Worm (Caenorhabditis elegans) whole organism, early embryonic: ENCODE results near the gene B0554.4.

Experiments used
- B0310.2 ChIP-seq: sonication (generic microtip); optimal IDR thresholded peaks from 2 replicates; lab custom pipeline; 2016; ENCODE audit warnings: mild to moderate bottlenecking, missing genetic modification characterization, missing compliant biosample characterization
- F13C5.2 ChIP-seq: sonication (generic microtip); optimal IDR thresholded peaks from 2 replicates; lab custom pipeline; 2017; ENCODE audit warnings: mild to moderate bottlenecking, missing genetic modification characterization, inconsistent platforms, missing compliant biosample characterization
- aly-1 ChIP-seq: sonication (generic microtip); optimal IDR thresholded peaks from 2 replicates; lab custom pipeline; 2016; ENCODE audit warnings: missing genetic modification characterization, missing compliant biosample characterization
- ama-1 ChIP-seq: fragments of 150-350 bp; optimal IDR thresholded peaks from 2 replicates; lab custom pipeline; 2014
- ceh-13 ChIP-seq: fragments of 200-800 bp; sonication (Bioruptor generic); optimal IDR thresholded peaks from 2 replicates; lab custom pipeline; 2018; ENCODE audit warnings: mild to moderate bottlenecking, missing genetic modification characterization, missing compliant biosample characterization
- ceh-36 ChIP-seq: sonication (generic microtip); optimal IDR thresholded peaks from 2 replicates; lab custom pipeline; 2016; ENCODE audit warnings: missing genetic modification characterization, inconsistent platforms, missing compliant biosample characterization
- ets-7 ChIP-seq: sonication (generic microtip); optimal IDR thresholded peaks from 2 replicates; lab custom pipeline; 2016; ENCODE audit warnings: missing genotype, missing genetic modification characterization, missing compliant biosample characterization
- flt-1 ChIP-seq: fragments of 200-800 bp; sonication (Bioruptor generic); IDR thresholded peaks from 2 replicates; pipeline ENCODE4 v1.3.6; 2022; ENCODE audit warnings: missing genetic modification characterization, missing compliant biosample characterization
- hmbx-1 ChIP-seq: sonication (generic microtip); optimal IDR thresholded peaks from 2 replicates; lab custom pipeline; 2016; ENCODE audit warnings: mild to moderate bottlenecking, missing genetic modification characterization, missing compliant biosample characterization
- hmg-4 ChIP-seq: fragments of 200-800 bp; sonication (Bioruptor generic); optimal IDR thresholded peaks from 2 replicates; lab custom pipeline; 2018; ENCODE audit warnings: mild to moderate bottlenecking, missing genetic modification characterization, missing compliant biosample characterization
- hnd-1 ChIP-seq: sonication (generic microtip); optimal IDR thresholded peaks from 2 replicates; lab custom pipeline; 2016; ENCODE audit warnings: missing genetic modification characterization, missing compliant biosample characterization
- pes-1 ChIP-seq: fragments of 200-800 bp; sonication (Bioruptor generic); IDR thresholded peaks from 2 replicates; pipeline ENCODE4 v1.3.6; 2022; ENCODE audit warnings: missing genetic modification reagents, missing genetic modification characterization, missing compliant biosample characterization
- scrt-1 ChIP-seq: fragments of 200-800 bp; sonication (Bioruptor generic); IDR thresholded peaks from 2 replicates; pipeline ENCODE4 v1.3.6; 2022; ENCODE audit warnings: missing genetic modification characterization, missing compliant biosample characterization
- sea-1 ChIP-seq: fragments of 200-800 bp; sonication (Bioruptor generic); conservative IDR thresholded peaks from 2 replicates; pipeline ENCODE4 v1.3.6; 2022; ENCODE audit warnings: missing genetic modification characterization, missing compliant biosample characterization
- tbx-11 ChIP-seq: fragments of 200-800 bp; sonication (Bioruptor generic); IDR thresholded peaks from 2 replicates; pipeline ENCODE4 v1.3.6; 2022; ENCODE audit warnings: missing genetic modification characterization, missing compliant biosample characterization
- tbx-37 ChIP-seq: fragments of 200-800 bp; sonication (Bioruptor generic); conservative IDR thresholded peaks from 2 replicates; pipeline ENCODE4 v1.3.6; 2022; ENCODE audit warnings: missing genetic modification reagents, missing genetic modification characterization, missing compliant biosample characterization
- tra-4 ChIP-seq: sonication (generic microtip); optimal IDR thresholded peaks from 2 replicates; lab custom pipeline; 2017; ENCODE audit warnings: missing genetic modification characterization, missing compliant biosample characterization

B0554.4 gene

DNA sequence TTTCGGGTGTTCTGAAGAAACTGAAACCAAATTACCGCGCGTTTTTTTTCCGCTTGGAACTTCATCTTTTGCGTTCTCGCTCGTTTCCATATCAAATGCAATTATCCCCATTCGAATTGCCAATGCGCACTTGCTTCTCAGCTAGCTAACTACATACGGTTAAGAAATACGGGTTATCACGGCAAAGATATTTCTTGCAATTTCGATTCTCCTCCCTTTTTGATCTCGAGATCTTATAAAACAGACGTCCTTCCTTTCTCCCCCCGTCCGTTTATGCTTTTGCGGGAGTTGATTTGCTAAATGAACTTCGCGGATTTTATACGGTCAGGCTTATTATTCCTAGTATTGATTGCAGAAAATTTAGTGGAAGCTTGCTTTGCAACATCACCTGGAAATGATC is at the start of gene B0554.4:
B0554.4 (plus strand) TSS at position 301 of the 400 bp plus-strand sequence.
- TF ChIP-seq ets-7 (tag; lab: Kevin White, UChicago) (no peak), F13C5.2 (no peak), flt-1 (GFP tag; lab: Robert Waterston, UW) (no peak), tbx-11 (no peak), ceh-36 (tag; lab: Kevin White, UChicago) (no peak), B0310.2 (tag; lab: Kevin White, UChicago) (no peak), aly-1 (tag; lab: Kevin White, UChicago) (no peak), tra-4 (tag; lab: Kevin White, UChicago) (no peak), sea-1 (GFP tag; lab: Robert Waterston, UW) (no peak)

DNA sequence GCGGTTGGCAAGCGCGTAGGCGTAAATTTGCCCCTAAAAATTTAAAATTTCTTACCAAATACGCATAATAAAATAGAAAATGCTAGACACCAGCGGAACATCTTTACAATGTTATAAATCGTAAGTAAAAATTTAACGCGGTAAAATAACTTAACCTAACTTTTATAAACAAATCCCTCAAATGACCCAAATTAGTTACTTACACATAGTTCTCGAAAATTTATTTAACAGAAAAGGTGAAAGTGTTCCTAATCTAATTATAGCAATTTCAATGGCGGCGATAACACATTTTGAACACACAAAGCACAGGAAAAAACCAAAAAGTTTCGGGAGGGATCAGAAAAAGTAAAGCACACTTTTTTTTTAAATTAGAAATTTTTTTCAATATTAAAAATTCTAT is 48.8 kb upstream of the B0554.4 start, which contains the start of gene mltn-8:
mltn-8 (minus strand) TSS at position 101 of the 400 bp plus-strand sequence.
- TF ChIP-seq tbx-11: no peak

DNA sequence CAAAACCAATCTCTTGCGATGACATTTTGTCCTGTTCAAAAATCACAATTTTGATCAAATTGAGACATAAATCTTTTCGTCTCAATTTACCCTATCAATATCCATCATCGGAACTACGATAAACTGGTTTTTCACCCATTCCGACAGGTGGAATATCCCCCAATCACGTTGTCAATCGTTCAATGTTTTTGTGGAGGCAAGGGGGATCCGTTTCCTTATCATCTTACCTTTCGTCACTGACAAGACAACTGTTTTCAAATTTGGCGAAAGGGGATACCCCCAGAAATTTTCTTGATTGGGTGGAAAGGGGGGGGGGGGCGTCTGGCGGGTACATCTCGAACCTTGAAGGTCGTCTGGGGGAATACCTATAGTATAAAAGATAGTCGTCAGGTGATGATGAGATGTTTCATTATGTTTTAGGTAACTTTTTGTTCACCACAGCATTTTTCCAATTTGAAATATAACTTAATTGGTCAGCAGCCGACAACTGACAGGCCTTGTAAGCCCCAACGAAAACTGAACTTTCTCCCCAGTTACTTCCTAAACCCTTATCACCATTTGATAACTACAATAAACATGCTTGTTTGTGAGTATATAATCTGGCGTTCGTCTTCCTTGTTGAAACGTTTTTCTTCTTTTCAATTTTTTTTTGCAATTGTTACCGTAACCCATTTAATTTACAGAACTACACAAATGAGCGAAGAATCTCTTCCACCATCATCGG is 47.6 kb upstream of the B0554.4 start, which contains the start of gene ZK6.8:
ZK6.8 (plus strand) TSS at position 682 of the 724 bp plus-strand sequence.
- TF ChIP-seq hnd-1 (tag; lab: Kevin White, UChicago) (no peak), ets-7 (tag; lab: Kevin White, UChicago) (no peak), sea-1 (GFP tag; lab: Robert Waterston, UW) (no peak)

DNA sequence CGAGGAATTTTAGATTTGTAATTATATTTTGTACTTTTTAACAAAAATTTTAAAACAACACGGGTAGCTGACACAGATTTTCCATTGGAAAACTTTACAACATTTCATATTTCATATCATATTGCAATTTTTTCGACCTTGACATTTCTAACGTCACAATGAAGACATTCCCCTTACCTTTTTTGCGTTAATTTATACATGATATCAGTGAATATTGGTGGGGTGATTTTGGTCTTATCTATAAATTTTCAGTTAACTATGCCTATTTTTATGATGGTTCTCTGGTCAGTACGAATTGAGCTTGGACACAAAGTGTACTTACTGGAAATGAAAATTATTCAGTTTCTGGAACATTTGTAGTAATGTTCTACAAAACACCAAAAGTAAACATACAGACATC is 44.4 kb upstream of the B0554.4 start:
- TF ChIP-seq ceh-13 (GFP tag; lab: Kevin White, UChicago) (no peak), F13C5.2 (no peak), flt-1 (GFP tag; lab: Robert Waterston, UW) (no peak), ceh-36 (tag; lab: Kevin White, UChicago) (no peak), tbx-37 (no peak), ets-7 (tag; lab: Kevin White, UChicago) (no peak), ama-1 (lab: Kevin White, UChicago) (no peak), hmg-4 (GFP tag; lab: Kevin White, UChicago) (no peak), hmbx-1 (tag; lab: Kevin White, UChicago) (no peak)

DNA sequence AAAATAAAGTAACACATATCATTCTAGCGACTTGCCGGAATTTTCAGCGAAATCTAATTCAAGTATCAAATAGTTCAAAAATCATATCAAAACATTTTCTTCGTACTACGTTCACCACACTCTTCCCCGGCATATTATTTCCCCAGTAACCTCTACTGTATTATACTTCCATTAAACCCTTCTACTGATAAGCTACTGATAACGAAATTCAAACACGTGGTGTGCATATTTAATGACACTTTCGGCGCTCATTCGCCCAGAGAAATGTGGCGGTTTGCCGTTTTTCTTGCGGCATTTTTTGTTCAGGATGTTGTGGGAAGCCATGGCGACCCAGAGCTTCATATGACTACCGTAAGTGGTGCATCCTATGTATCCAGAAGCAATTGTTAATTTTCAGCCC is 43.5 kb upstream of the B0554.4 start, which contains the start of gene lipl-5:
lipl-5 (plus strand) TSS at position 259 of the 400 bp plus-strand sequence.
- TF ChIP-seq hnd-1 (tag; lab: Kevin White, UChicago): no peak
- no peak for TF ChIP-seq ama-1 (lab: Kevin White, UChicago)
- no peak for TF ChIP-seq flt-1 (GFP tag; lab: Robert Waterston, UW)
- TF ChIP-seq pes-1 (GFP tag; lab: Robert Waterston, UW): no peak
- no peak for TF ChIP-seq hmg-4 (GFP tag; lab: Kevin White, UChicago)
- TF ChIP-seq hmbx-1 (tag; lab: Kevin White, UChicago): no peak
- no peak for TF ChIP-seq aly-1 (tag; lab: Kevin White, UChicago)
- TF ChIP-seq sea-1 (GFP tag; lab: Robert Waterston, UW): no peak
- no peak for TF ChIP-seq B0310.2 (tag; lab: Kevin White, UChicago)
- TF ChIP-seq scrt-1 (GFP tag; lab: Robert Waterston, UW): no peak
- no peak for TF ChIP-seq ceh-13 (GFP tag; lab: Kevin White, UChicago)
- TF ChIP-seq tra-4 (tag; lab: Kevin White, UChicago): no peak
- no peak for TF ChIP-seq tbx-11
- no peak for TF ChIP-seq ceh-36 (tag; lab: Kevin White, UChicago)
- no peak for TF ChIP-seq ets-7 (tag; lab: Kevin White, UChicago)
- TF ChIP-seq F13C5.2: no peak
- no peak for TF ChIP-seq tbx-37

DNA sequence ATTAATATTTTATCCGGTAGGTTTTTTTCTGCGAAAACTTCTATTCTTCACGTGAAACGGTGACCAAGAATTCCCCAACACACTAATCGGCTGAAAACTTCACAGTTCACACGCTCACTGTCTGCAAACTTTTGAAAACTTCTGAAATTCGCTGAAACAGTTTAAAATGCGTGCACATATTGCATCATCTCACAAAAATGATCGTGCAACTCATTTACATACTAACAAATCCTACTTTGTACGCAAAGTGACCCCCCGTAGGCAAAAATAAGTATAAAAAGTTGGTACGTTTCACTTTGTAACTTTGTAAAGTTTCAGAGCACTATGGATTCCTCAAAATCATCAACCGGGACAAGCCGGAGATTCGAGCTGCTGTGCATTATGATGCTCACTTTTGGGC is 40.5 kb upstream of the B0554.4 start, which contains the start of gene ZK6.6:
ZK6.6 (plus strand) TSS at position 301 of the 400 bp plus-strand sequence.
- TF ChIP-seq hmbx-1 (tag; lab: Kevin White, UChicago): no peak
- no peak for TF ChIP-seq pes-1 (GFP tag; lab: Robert Waterston, UW)
- no peak for TF ChIP-seq ets-7 (tag; lab: Kevin White, UChicago)
- no peak for TF ChIP-seq scrt-1 (GFP tag; lab: Robert Waterston, UW)
- TF ChIP-seq tbx-37: no peak
- no peak for TF ChIP-seq B0310.2 (tag; lab: Kevin White, UChicago)
- no peak for TF ChIP-seq hnd-1 (tag; lab: Kevin White, UChicago)
- no peak for TF ChIP-seq aly-1 (tag; lab: Kevin White, UChicago)
- no peak for TF ChIP-seq hmg-4 (GFP tag; lab: Kevin White, UChicago)
- TF ChIP-seq F13C5.2: no peak
- TF ChIP-seq tra-4 (tag; lab: Kevin White, UChicago): no peak
- TF ChIP-seq ama-1 (lab: Kevin White, UChicago): no peak
- TF ChIP-seq tbx-11: no peak
- no peak for TF ChIP-seq flt-1 (GFP tag; lab: Robert Waterston, UW)
- no peak for TF ChIP-seq sea-1 (GFP tag; lab: Robert Waterston, UW)

DNA sequence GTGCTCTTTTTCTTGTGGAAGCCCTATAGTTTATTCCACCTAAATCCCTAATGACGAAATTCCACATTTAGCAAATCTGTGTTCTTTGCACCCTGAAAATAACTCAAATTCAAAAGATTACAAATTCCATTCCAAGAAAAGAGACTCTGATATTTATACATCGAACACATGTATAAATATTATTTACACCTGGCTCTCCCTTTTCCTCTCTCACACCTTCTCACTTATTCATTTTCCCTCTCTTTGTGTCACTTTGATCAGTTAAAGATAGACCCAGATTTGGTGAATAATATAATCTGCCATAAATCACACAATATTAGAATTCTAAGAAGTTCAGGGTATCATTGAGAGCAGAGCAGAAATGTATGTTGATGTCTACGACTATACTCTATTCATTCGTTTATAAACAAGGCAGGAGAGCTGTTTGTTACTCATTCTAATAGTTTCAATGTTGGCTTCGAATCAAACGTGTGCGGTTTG is 36.7 kb upstream of the B0554.4 start, which contains the start of gene nhr-254:
nhr-254 (plus strand) TSS at position 430 of the 480 bp plus-strand sequence.
- TF ChIP-seq hmg-4 (GFP tag; lab: Kevin White, UChicago) (no peak), tbx-37 (no peak), F13C5.2 (no peak), scrt-1 (GFP tag; lab: Robert Waterston, UW) (no peak), tbx-11 (no peak), hmbx-1 (tag; lab: Kevin White, UChicago) (no peak)
